Worm (Caenorhabditis elegans) whole organism, young adult: ENCODE data around the gene mrpl-21.
A peak's percentile ranks its signal among the peaks of the same experiment; 100 is the strongest.

ENCODE experiments used
- B0035.1 ChIP-seq: sonication (generic microtip); optimal IDR thresholded peaks from 2 replicates; lab custom pipeline; 2016; ENCODE audit warnings: missing genetic modification characterization, mild to moderate bottlenecking, missing compliant biosample characterization, missing genotype, missing genetic modification reagents
- B0336.3 ChIP-seq: fragments of 200-800 bp; sonication (Bioruptor generic); IDR thresholded peaks from 2 replicates; pipeline ENCODE4 v1.3.6; 2022; ENCODE audit warnings: missing genetic modification characterization, missing compliant biosample characterization
- C17E4.6 ChIP-seq: fragments of 200-800 bp; sonication (Bioruptor generic); IDR thresholded peaks from 2 replicates; pipeline ENCODE4 v1.3.6; 2022; ENCODE audit warnings: missing genetic modification reagents, missing genetic modification characterization, missing compliant biosample characterization
- D2030.7 ChIP-seq: fragments of 200-800 bp; sonication (Bioruptor generic); IDR thresholded peaks from 2 replicates; pipeline ENCODE4 v1.3.6; 2022; ENCODE audit warnings: missing genetic modification reagents, missing genetic modification characterization, missing compliant biosample characterization
- F22D6.2 ChIP-seq: sonication (generic microtip); optimal IDR thresholded peaks from 2 replicates; lab custom pipeline; 2016; ENCODE audit warnings: mild to moderate bottlenecking, missing genetic modification characterization, missing compliant biosample characterization
- F23B12.7 ChIP-seq: sonication (generic microtip); optimal IDR thresholded peaks from 2 replicates; lab custom pipeline; 2017; ENCODE audit warnings: missing genetic modification characterization, mild to moderate bottlenecking, missing compliant biosample characterization, antibody characterized with exemption, moderate library complexity; ENCODE audit not compliant: insufficient read depth
- F52B5.7 ChIP-seq: sonication (generic microtip); optimal IDR thresholded peaks from 2 replicates; lab custom pipeline; 2016; ENCODE audit warnings: mild to moderate bottlenecking, missing genetic modification characterization, missing compliant biosample characterization
- F57C9.4 ChIP-seq: sonication (generic microtip); optimal IDR thresholded peaks from 2 replicates; lab custom pipeline; 2017; ENCODE audit warnings: mild to moderate bottlenecking, missing genetic modification characterization, missing compliant biosample characterization
- Y53F4B.3 ChIP-seq: fragments of 200-800 bp; sonication (Bioruptor generic); IDR thresholded peaks from 2 replicates; pipeline ENCODE4 v1.3.6; 2022; ENCODE audit warnings: missing genetic modification reagents, missing genetic modification characterization, missing compliant biosample characterization
- Y56A3A.18 ChIP-seq: fragments of 200-800 bp; sonication (Bioruptor generic); IDR thresholded peaks from 2 replicates; pipeline ENCODE4 v1.3.6; 2022; ENCODE audit warnings: missing genetic modification reagents, missing genetic modification characterization, missing compliant biosample characterization
- Y67H2A.10 ChIP-seq: fragments of 200-800 bp; sonication (Bioruptor generic); conservative IDR thresholded peaks from 2 replicates; pipeline ENCODE4 v1.3.6; 2022; ENCODE audit warnings: missing genetic modification reagents, missing genetic modification characterization, missing compliant biosample characterization
- ZK185.1 ChIP-seq: sonication (generic microtip); optimal IDR thresholded peaks from 2 replicates; lab custom pipeline; 2016; ENCODE audit warnings: mild to moderate bottlenecking, missing genetic modification characterization, missing compliant biosample characterization; ENCODE audit not compliant: poor library complexity, severe bottlenecking
- akir-1 ChIP-seq: fragments of 200-800 bp; sonication (Bioruptor generic); optimal IDR thresholded peaks from 2 replicates; lab custom pipeline; 2018; ENCODE audit warnings: mild to moderate bottlenecking, missing genetic modification characterization, moderate library complexity, missing compliant biosample characterization
- ama-1 ChIP-seq, 3 experiments: fragments of 150-350 bp in 1 of 3; sonication (generic microtip) in 2 of 3; optimal IDR thresholded peaks; 2 replicates each; lab custom pipeline; 2014 to 2018; ENCODE audit warnings: missing biosample characterization in 2 of 3, missing genetic modification characterization in 2 of 3, missing genetic modification reagents in 2 of 3
- attf-5 ChIP-seq: fragments of 200-800 bp; sonication (Bioruptor generic); optimal IDR thresholded peaks from 2 replicates; lab custom pipeline; 2018; ENCODE audit warnings: mild to moderate bottlenecking, missing genetic modification characterization, missing compliant biosample characterization
- ccch-3 ChIP-seq: fragments of 200-800 bp; sonication (Bioruptor generic); optimal IDR thresholded peaks from 2 replicates; lab custom pipeline; 2018; ENCODE audit warnings: mild to moderate bottlenecking, missing genetic modification characterization, missing compliant biosample characterization
- cebp-2 ChIP-seq: fragments of 200-800 bp; sonication (Bioruptor generic); IDR thresholded peaks from 2 replicates; pipeline ENCODE4 v1.3.6; 2022; ENCODE audit warnings: missing genetic modification characterization, missing compliant biosample characterization
- ceh-27 ChIP-seq: fragments of 200-800 bp; sonication (Bioruptor generic); optimal IDR thresholded peaks from 2 replicates; lab custom pipeline; 2018; ENCODE audit warnings: mild to moderate bottlenecking, missing genetic modification characterization, moderate library complexity, missing compliant biosample characterization
- die-1 ChIP-seq: sonication (generic microtip); optimal IDR thresholded peaks from 2 replicates; lab custom pipeline; 2016; ENCODE audit warnings: missing genotype, mild to moderate bottlenecking, missing genetic modification characterization, missing compliant biosample characterization
- egl-18 ChIP-seq: fragments of 200-800 bp; sonication (Bioruptor generic); IDR thresholded peaks from 2 replicates; pipeline ENCODE4 v1.3.6; 2022; ENCODE audit warnings: missing genetic modification reagents, missing genetic modification characterization, missing compliant biosample characterization
- egl-44 ChIP-seq: fragments of 200-800 bp; sonication (Bioruptor generic); IDR thresholded peaks from 2 replicates; pipeline ENCODE4 v1.3.6; 2022; ENCODE audit warnings: missing genetic modification reagents, missing genetic modification characterization, missing compliant biosample characterization
- hmg-1.2 ChIP-seq: fragments of 200-800 bp; sonication (Bioruptor generic); IDR thresholded peaks from 2 replicates; pipeline ENCODE4 v1.3.6; 2022; ENCODE audit warnings: missing genetic modification reagents, missing genetic modification characterization, missing compliant biosample characterization
- let-526 ChIP-seq: fragments of 200-800 bp; sonication (Bioruptor generic); IDR thresholded peaks from 2 replicates; pipeline ENCODE4 v1.3.6; 2022; ENCODE audit warnings: missing genetic modification reagents, missing genetic modification characterization, missing compliant biosample characterization
- lin-26 ChIP-seq: fragments of 200-800 bp; sonication (Bioruptor generic); IDR thresholded peaks from 2 replicates; pipeline ENCODE4 v1.3.6; 2022; ENCODE audit warnings: missing genetic modification reagents, missing genetic modification characterization, missing compliant biosample characterization
- lsl-1 ChIP-seq: fragments of 200-800 bp; sonication (Bioruptor generic); optimal IDR thresholded peaks from 2 replicates; lab custom pipeline; 2018; ENCODE audit warnings: mild to moderate bottlenecking, missing genetic modification characterization, moderate library complexity, missing compliant biosample characterization
- madf-10 ChIP-seq: sonication (generic microtip); optimal IDR thresholded peaks from 2 replicates; lab custom pipeline; 2016; ENCODE audit warnings: mild to moderate bottlenecking, missing genetic modification characterization, missing compliant biosample characterization
- madf-3 ChIP-seq: fragments of 200-800 bp; sonication (Bioruptor generic); IDR thresholded peaks from 2 replicates; pipeline ENCODE4 v1.3.6; 2022; ENCODE audit warnings: missing genetic modification reagents, missing genetic modification characterization, missing compliant biosample characterization
- mcd-1 ChIP-seq: fragments of 200-800 bp; sonication (Bioruptor generic); IDR thresholded peaks from 2 replicates; pipeline ENCODE4 v1.3.6; 2022; ENCODE audit warnings: missing genetic modification reagents, missing genetic modification characterization, missing compliant biosample characterization
- nfya-2 ChIP-seq: fragments of 200-800 bp; sonication (Bioruptor generic); IDR thresholded peaks from 2 replicates; pipeline ENCODE4 v1.3.6; 2022; ENCODE audit warnings: missing genetic modification reagents, missing genetic modification characterization, missing compliant biosample characterization
- nhr-80 ChIP-seq: sonication (generic microtip); optimal IDR thresholded peaks from 2 replicates; lab custom pipeline; 2016; ENCODE audit warnings: missing genetic modification characterization, missing compliant biosample characterization
- pbrm-1 ChIP-seq: fragments of 200-800 bp; sonication (Bioruptor generic); IDR thresholded peaks from 2 replicates; pipeline ENCODE4 v1.3.6; 2022; ENCODE audit warnings: missing genetic modification reagents, missing genetic modification characterization, missing compliant biosample characterization
- repo-1 ChIP-seq: sonication (generic microtip); optimal IDR thresholded peaks from 2 replicates; lab custom pipeline; 2017; ENCODE audit warnings: mild to moderate bottlenecking, missing genetic modification characterization, missing compliant biosample characterization
- snpc-3.4 ChIP-seq: sonication (generic microtip); optimal IDR thresholded peaks from 2 replicates; lab custom pipeline; 2017; ENCODE audit warnings: missing genetic modification characterization, mild to moderate bottlenecking, missing compliant biosample characterization, antibody characterized with exemption, moderate library complexity, missing genotype, missing genetic modification reagents
- snpc-4 ChIP-seq, 5 experiments: fragments of 150-350 bp in 1 of 5; sonication (generic microtip) in 4 of 5; optimal IDR thresholded peaks; 2 replicates each; lab custom pipeline; 2014 to 2018; ENCODE audit warnings: missing genetic modification characterization in 5 of 5, missing biosample characterization in 3 of 5, antibody characterized with exemption in 2 of 5, mild to moderate bottlenecking in 2 of 5, missing compliant biosample characterization in 2 of 5, missing genotype in 2 of 5, moderate library complexity in 2 of 5, missing genetic modification reagents in 1 of 5
- sptf-2 ChIP-seq: fragments of 200-800 bp; sonication (Bioruptor generic); optimal IDR thresholded peaks from 2 replicates; lab custom pipeline; 2018; ENCODE audit warnings: mild to moderate bottlenecking, missing genetic modification characterization, missing compliant biosample characterization
- tlf-1 ChIP-seq: fragments of 200-800 bp; sonication (Bioruptor generic); optimal IDR thresholded peaks from 2 replicates; lab custom pipeline; 2018; ENCODE audit warnings: mild to moderate bottlenecking, missing genetic modification characterization, missing compliant biosample characterization
- unc-62 ChIP-seq: fragments of 150-350 bp; optimal IDR thresholded peaks from 2 replicates; lab custom pipeline; 2014; ENCODE audit warnings: missing biosample characterization, missing genetic modification reagents, missing genetic modification characterization
- ztf-18 ChIP-seq: sonication (generic microtip); optimal IDR thresholded peaks from 2 replicates; lab custom pipeline; 2016; ENCODE audit warnings: missing genotype, mild to moderate bottlenecking, missing genetic modification characterization, missing compliant biosample characterization
- ztf-22 ChIP-seq: fragments of 200-800 bp; sonication (Bioruptor generic); optimal IDR thresholded peaks from 2 replicates; lab custom pipeline; 2018; ENCODE audit warnings: mild to moderate bottlenecking, missing genetic modification characterization, moderate library complexity, missing compliant biosample characterization
- ztf-26 ChIP-seq: sonication (generic microtip); optimal IDR thresholded peaks from 2 replicates; lab custom pipeline; 2017; ENCODE audit warnings: missing genetic modification characterization, missing compliant biosample characterization
- ztf-28 ChIP-seq: fragments of 200-800 bp; sonication (Bioruptor generic); IDR thresholded peaks from 2 replicates; pipeline ENCODE4 v1.3.6; 2022; ENCODE audit warnings: missing genetic modification reagents, missing genetic modification characterization, missing compliant biosample characterization

Gene mrpl-21

DNA sequence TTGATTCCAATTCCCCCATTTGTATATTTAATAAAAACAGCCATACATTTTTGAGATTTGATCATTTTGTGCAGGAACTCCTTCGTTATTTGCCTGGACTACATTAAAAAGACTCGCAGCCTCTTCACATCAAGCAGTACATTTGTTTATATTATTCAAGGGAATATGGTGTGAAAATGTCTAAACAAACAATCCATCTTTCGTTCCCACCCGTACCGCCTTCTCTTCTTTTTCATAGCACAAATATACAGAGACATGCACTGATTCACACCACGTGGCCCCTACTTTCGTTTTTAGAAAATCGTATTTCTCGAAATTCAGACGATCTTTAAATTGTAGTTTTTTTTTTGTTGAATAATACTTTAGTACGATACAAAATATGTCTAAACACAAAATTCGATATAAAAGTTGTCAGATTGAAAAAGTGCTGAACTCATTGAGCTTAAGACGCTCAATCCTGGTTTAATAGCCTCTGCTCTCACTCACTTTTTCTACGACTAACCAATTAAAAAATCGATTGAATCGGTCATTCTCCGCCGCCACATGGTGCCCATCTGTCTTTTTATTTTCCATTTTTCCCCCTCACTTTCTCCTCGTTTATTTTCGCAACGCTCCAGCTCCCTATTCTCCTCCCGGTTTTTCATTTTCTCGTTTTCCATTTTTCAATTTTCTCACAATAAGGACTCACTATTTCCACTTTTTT lies 47.9 kb downstream of the mrpl-21 start (continued):
- TF ChIP-seq nfya-2 (GFP tag; lab: Robert Waterston, UW) (no peak), die-1 (tag; lab: Kevin White, UChicago) (no peak), F52B5.7 (tag; lab: Kevin White, UChicago) (peak; percentile 46)
- TF ChIP-seq, all 124 proteins: peak for 58

DNA sequence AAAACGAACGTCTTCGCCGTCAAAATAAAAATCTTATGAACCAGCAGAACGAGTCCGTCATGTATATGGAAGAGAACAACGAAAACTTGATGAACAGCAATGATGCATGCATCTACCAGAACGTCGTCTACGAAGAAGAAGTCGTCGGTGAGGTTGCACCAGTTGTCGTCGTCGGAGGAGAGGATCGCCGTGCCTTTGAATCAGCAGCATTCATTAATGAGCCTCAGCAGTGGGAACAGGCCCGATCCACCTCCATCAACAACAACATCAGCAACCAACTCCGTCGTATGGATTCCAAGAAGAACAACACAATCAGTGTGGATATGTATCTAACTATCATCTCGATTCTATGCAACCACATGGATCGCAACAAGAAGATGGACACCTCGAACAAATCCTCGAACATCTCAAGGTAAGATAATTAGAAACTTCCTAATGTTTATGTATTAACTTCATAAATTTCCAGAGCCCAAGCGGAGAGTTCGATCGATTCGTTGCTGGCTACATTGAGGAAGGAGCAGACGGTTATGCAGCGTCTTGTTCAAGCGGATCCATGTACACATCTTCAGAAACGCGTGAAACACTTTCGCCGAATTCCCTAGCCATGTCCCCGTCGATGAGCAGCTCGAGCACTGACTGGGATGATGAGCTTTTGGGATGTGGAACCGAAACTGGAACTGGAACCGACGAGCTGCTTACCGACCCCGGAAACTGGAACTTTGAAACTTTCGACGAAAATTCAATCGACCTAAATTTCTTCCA lies 48.8 kb downstream of the mrpl-21 start:
- 0 out of 2 replicates have a peak, but pooled peaks have one; percentile 57 for TF ChIP-seq cebp-2 (GFP tag; lab: Robert Waterston, UW)
- TF ChIP-seq mcd-1 (GFP tag; lab: Robert Waterston, UW) = no peak
- TF ChIP-seq tlf-1 (GFP tag; lab: Kevin White, UChicago) = peak; percentile 13
- no peak for TF ChIP-seq Y56A3A.18
- TF ChIP-seq ZK185.1 (tag; lab: Kevin White, UChicago) = no peak
- TF ChIP-seq akir-1 (GFP tag; lab: Kevin White, UChicago) = no peak
- no peak for TF ChIP-seq F57C9.4 (tag; lab: Kevin White, UChicago)
- TF ChIP-seq hmg-1.2 (GFP tag; lab: Robert Waterston, UW) = 0 out of 2 replicates have a peak, but pooled peaks have one; percentile 11
- no peak for TF ChIP-seq ama-1 (optimal IDR thresholded peaks at IDR 0.05; lab: Kevin White, UChicago)
- TF ChIP-seq ama-1 (GFP tag; optimal IDR thresholded peaks at IDR 0.05; lab: Kevin White, UChicago) = peak in 1 of 2 experiments; percentile 66
- no peak for TF ChIP-seq Y67H2A.10 (GFP tag; lab: Robert Waterston, UW)
- no peak for TF ChIP-seq ccch-3 (GFP tag; lab: Kevin White, UChicago)
- TF ChIP-seq lin-26 = no peak
- TF ChIP-seq madf-10 (tag; lab: Kevin White, UChicago) = no peak
- no peak for TF ChIP-seq snpc-3.4

DNA sequence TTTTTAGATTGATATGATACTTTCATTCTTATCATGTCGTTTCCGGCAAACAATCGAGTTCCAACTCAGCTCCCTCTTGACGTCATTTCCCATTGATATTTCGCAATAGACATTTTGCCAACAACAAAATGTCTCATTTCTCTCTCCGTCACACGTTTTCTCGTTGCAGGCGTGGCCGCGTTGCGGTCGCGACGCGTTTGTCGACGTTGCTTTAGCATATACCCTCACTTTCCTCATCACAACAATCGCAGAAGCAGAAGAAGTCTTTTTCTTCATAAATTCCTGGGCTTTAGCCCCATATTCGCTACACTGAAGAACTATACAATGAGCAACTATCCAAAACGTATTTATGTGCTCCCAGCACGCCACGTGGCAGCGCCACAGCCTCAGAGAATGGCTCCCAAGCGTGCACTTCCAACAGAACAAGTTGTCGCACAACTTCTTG lies 49.7 kb downstream of the mrpl-21 start, which contains the start of gene xbp-1:
xbp-1 (plus strand) TSS at position 151 of the 445 bp plus-strand sequence.
- peak; percentile 55; the same call in 1 of the 2 replicates for TF ChIP-seq pbrm-1 (GFP tag; lab: Robert Waterston, UW)
- TF ChIP-seq ztf-26 (tag; lab: Kevin White, UChicago) = peak; percentile 44
- no peak for TF ChIP-seq repo-1
- peak; percentile 95 for TF ChIP-seq ztf-22
- TF ChIP-seq madf-3 (GFP tag; lab: Robert Waterston, UW) = peak; percentile 95
- peak; percentile 59; the same call in 1 of the 2 replicates for TF ChIP-seq let-526 (GFP tag; lab: Robert Waterston, UW)
- TF ChIP-seq Y53F4B.3 (GFP tag; lab: Robert Waterston, UW) = no peak
- peak; percentile 70; the same call in 1 of the 2 replicates for TF ChIP-seq egl-44 (GFP tag; lab: Robert Waterston, UW)
- TF ChIP-seq F22D6.2 (tag; lab: Kevin White, UChicago) = peak; percentile 47
- TF ChIP-seq tlf-1 (GFP tag; lab: Kevin White, UChicago) = peak; percentile 78
- TF ChIP-seq lsl-1 (GFP tag; lab: Kevin White, UChicago) = peak; percentile 23
- TF ChIP-seq snpc-3.4 = no peak
- peak; percentile 98 for TF ChIP-seq attf-5 (GFP tag; lab: Kevin White, UChicago)
- TF ChIP-seq sptf-2 (GFP tag; lab: Kevin White, UChicago) = peak; percentile 32
- TF ChIP-seq C17E4.6 = no peak
- TF ChIP-seq ztf-18 (tag; lab: Kevin White, UChicago) = peak; percentile 64
- TF ChIP-seq nhr-80 (tag; lab: Kevin White, UChicago) = peak; percentile 100
- peak; percentile 69 for TF ChIP-seq ceh-27 (GFP tag; lab: Kevin White, UChicago)
- TF ChIP-seq egl-18 = 0 out of 2 replicates have a peak, but pooled peaks have one; percentile 23
- TF ChIP-seq D2030.7 (GFP tag; lab: Robert Waterston, UW) = no peak
- no peak for TF ChIP-seq ztf-28 (GFP tag; lab: Robert Waterston, UW)
- TF ChIP-seq F23B12.7 = peak; percentile 31
- peak; percentile 76 for TF ChIP-seq unc-62 (GFP tag; lab: Kevin White, UChicago)
- TF ChIP-seq B0336.3 (GFP tag; lab: Robert Waterston, UW) = peak; percentile 80
- peak; percentile 3 for TF ChIP-seq B0035.1
- no peak for TF ChIP-seq snpc-4 (GFP tag; optimal IDR thresholded peaks at IDR 0.05; lab: Kevin White, UChicago)
- TF ChIP-seq snpc-4 (tag; optimal IDR thresholded peaks at IDR 0.05; lab: Kevin White, UChicago) = peak; percentile 52 to 71 (median 56)
